1 fruit fly cellular context compared by ENCODE assay signal in the genomic region with DNA sequence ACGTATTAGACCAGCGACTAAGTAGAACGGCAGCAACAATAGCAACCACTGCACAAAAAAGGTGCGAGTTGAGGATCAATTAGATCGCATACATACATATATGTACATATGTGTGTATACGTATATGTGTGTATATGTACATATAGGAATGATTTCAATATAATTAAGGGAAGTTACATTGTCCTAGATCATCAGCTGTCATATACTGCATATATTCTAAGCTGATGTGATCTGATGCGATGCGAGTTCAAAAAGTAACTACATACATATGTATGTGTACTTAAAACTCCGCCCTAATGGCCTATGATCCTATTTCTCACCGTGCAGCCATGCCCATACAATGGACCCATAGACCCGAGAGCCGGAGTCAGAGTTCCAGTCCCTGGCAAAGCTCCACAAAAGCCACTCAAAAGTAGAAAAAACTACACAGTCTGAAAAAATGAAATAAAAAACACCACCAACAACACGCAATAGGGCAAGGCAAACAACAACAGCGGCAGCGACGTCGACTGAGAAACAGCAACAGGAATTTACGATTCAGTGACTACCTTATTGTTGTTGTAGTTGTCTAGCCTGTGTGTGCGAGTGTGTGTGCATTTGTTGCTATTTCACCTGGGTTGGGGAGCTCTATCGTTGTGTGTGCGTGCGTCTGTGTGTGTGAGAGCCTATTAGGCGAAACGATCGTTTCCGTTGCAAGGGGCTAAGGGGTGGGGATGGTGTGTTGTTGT.
A peak's percentile ranks its signal among the peaks of the same experiment; 100 is the strongest.
TF ChIP-seq lines count a peak whose summit lies in the region.

No protein-coding gene starts in this region.

TF ChIP-seq in whole organism, embryonic, 481 proteins besides CTCF, POLR2A, EP300 and RAD21 (continued from another document and continues in another):
- TF ChIP-seq sna (GFP tag; IDR thresholded peaks at IDR 0.05; lab: Robert Waterston, UW; ENCODE audit: partially characterized antibody), result no peak
- peak; percentile 31 for TF ChIP-seq CG14710 (tag; optimal IDR thresholded peaks at IDR 0.05; lab: Kevin White, UChicago)
- TF ChIP-seq CG4360 (GFP tag; IDR thresholded peaks at IDR 0.05; lab: Robert Waterston, UW), result peak; percentile 99
- TF ChIP-seq sens-2 (GFP tag; IDR thresholded peaks at IDR 0.05; lab: Robert Waterston, UW), result no peak
- peak; percentile 8 for TF ChIP-seq CG4424 (GFP tag; optimal IDR thresholded peaks at IDR 0.05; lab: Kevin White, UChicago)
- peak; percentile 50 for TF ChIP-seq phol (tag; optimal IDR thresholded peaks at IDR 0.05; lab: Kevin White, UChicago)
- peak; percentile 3 for TF ChIP-seq CG7786 (GFP tag; optimal IDR thresholded peaks at IDR 0.05; lab: Kevin White, UChicago)
- TF ChIP-seq sd (tag; optimal IDR thresholded peaks at IDR 0.05; lab: Kevin White, UChicago), result peak; percentile 78
- no peak for TF ChIP-seq CG33213 (GFP tag; optimal IDR thresholded peaks at IDR 0.05; lab: Kevin White, UChicago)
- no peak for TF ChIP-seq CG6254 (GFP tag; optimal IDR thresholded peaks at IDR 0.05; lab: Kevin White, UChicago)
- TF ChIP-seq Rx (GFP tag; IDR thresholded peaks at IDR 0.05; lab: Robert Waterston, UW), result no peak
- peak; percentile 29 for TF ChIP-seq Camta (GFP tag; optimal IDR thresholded peaks at IDR 0.05; lab: Kevin White, UChicago)
- TF ChIP-seq CG10267 (tag; optimal IDR thresholded peaks at IDR 0.05; lab: Kevin White, UChicago), result peak; percentile 2
- no peak for TF ChIP-seq pita (GFP tag; optimal IDR thresholded peaks at IDR 0.05; lab: Kevin White, UChicago)
- no peak for TF ChIP-seq repo (GFP tag; optimal IDR thresholded peaks at IDR 0.05; lab: Kevin White, UChicago)
- peak; percentile 39; the same call in 1 of the 3 replicates for TF ChIP-seq Aef1 (GFP tag; IDR thresholded peaks at IDR 0.05; lab: Robert Waterston, UW)
- TF ChIP-seq NfI (GFP tag; optimal IDR thresholded peaks at IDR 0.05; lab: Kevin White, UChicago), result no peak
- no peak for TF ChIP-seq fd3F (GFP tag; optimal IDR thresholded peaks at IDR 0.05; lab: Kevin White, UChicago)
- TF ChIP-seq Fer1 (GFP tag; optimal IDR thresholded peaks at IDR 0.05; lab: Kevin White, UChicago), result no peak
- TF ChIP-seq chif (GFP tag; optimal IDR thresholded peaks at IDR 0.05; lab: Kevin White, UChicago), result peak in 1 of 2 experiments; percentile 13
- peak; percentile 3 for TF ChIP-seq CG17359 (tag; optimal IDR thresholded peaks at IDR 0.05; lab: Kevin White, UChicago)
- TF ChIP-seq klu (GFP tag; IDR thresholded peaks at IDR 0.05; lab: Robert Waterston, UW), result no peak
- TF ChIP-seq Kr (GFP tag; optimal IDR thresholded peaks at IDR 0.05; lab: Kevin White, UChicago), result no peak
- no peak for TF ChIP-seq gcm2 (GFP tag; optimal IDR thresholded peaks at IDR 0.05; lab: Kevin White, UChicago)
- TF ChIP-seq TFAM (GFP tag; optimal IDR thresholded peaks at IDR 0.05; lab: Kevin White, UChicago), result no peak
- 0 out of 2 replicates have a peak, but pooled peaks have one; percentile 20 for TF ChIP-seq sisA (GFP tag; IDR thresholded peaks at IDR 0.05; lab: Robert Waterston, UW)
- TF ChIP-seq CG34422 (GFP tag; IDR thresholded peaks at IDR 0.05; lab: Robert Waterston, UW), result 0 out of 3 replicates have a peak, but pooled peaks have one; percentile 7
- TF ChIP-seq CG7556 (GFP tag; optimal IDR thresholded peaks at IDR 0.05; lab: Kevin White, UChicago), result peak; percentile 38
- no peak for TF ChIP-seq CG12104 (GFP tag; optimal IDR thresholded peaks at IDR 0.05; lab: Kevin White, UChicago)
- peak; percentile 35; the same call in 1 of the 2 replicates for TF ChIP-seq Ptx1 (GFP tag; IDR thresholded peaks at IDR 0.05; lab: Robert Waterston, UW)
- TF ChIP-seq abd-A (tag; optimal IDR thresholded peaks at IDR 0.05; lab: Kevin White, UChicago), result peak; percentile 20
- no peak for TF ChIP-seq CG1832 (GFP tag; optimal IDR thresholded peaks at IDR 0.05; lab: Kevin White, UChicago)
- no peak for TF ChIP-seq Ets97D (GFP tag; optimal IDR thresholded peaks at IDR 0.05; lab: Kevin White, UChicago)
- TF ChIP-seq D19A (tag; optimal IDR thresholded peaks at IDR 0.05; lab: Kevin White, UChicago), result peak; percentile 11
- TF ChIP-seq Jarid2 (GFP tag; optimal IDR thresholded peaks at IDR 0.05; lab: Kevin White, UChicago), result peak; percentile 6
- peak; percentile 58; the same call in 2 of the 3 replicates for TF ChIP-seq dysf (GFP tag; IDR thresholded peaks at IDR 0.05; lab: Robert Waterston, UW)
- peak in 1 of 2 experiments; percentile 24 for TF ChIP-seq Trl (optimal IDR thresholded peaks at IDR 0.05; lab: Kevin White, UChicago)
- no peak for TF ChIP-seq Trl (GFP tag; optimal IDR thresholded peaks at IDR 0.05; lab: Kevin White, UChicago)
- TF ChIP-seq Mes4 (GFP tag; optimal IDR thresholded peaks at IDR 0.05; lab: Kevin White, UChicago), result no peak
- no peak for TF ChIP-seq fd64A (GFP tag; optimal IDR thresholded peaks at IDR 0.05; lab: Kevin White, UChicago)
- TF ChIP-seq lbe (GFP tag; optimal IDR thresholded peaks at IDR 0.05; lab: Kevin White, UChicago), result no peak
- TF ChIP-seq run (tag; optimal IDR thresholded peaks at IDR 0.05; lab: Kevin White, UChicago), result no peak
- no peak for TF ChIP-seq CG1792 (GFP tag; optimal IDR thresholded peaks at IDR 0.05; lab: Kevin White, UChicago)
- TF ChIP-seq CG8924 (tag; optimal IDR thresholded peaks at IDR 0.05; lab: Kevin White, UChicago), result peak; percentile 35
- TF ChIP-seq CG11723 (GFP tag; optimal IDR thresholded peaks at IDR 0.05; lab: Kevin White, UChicago), result peak; percentile 26
- TF ChIP-seq CG2678 (tag; optimal IDR thresholded peaks at IDR 0.05; lab: Kevin White, UChicago), result peak; percentile 54
- TF ChIP-seq Pdp1 (GFP tag; optimal IDR thresholded peaks at IDR 0.05; lab: Kevin White, UChicago), result peak in 1 of 2 experiments; percentile 32
- no peak for TF ChIP-seq prd (optimal IDR thresholded peaks at IDR 0.05; lab: Kevin White, UChicago)
- peak; percentile 36; the same call in 1 of the 3 replicates for TF ChIP-seq prd (GFP tag; IDR thresholded peaks at IDR 0.05; lab: Robert Waterston, UW)
- no peak for TF ChIP-seq amos (GFP tag; IDR thresholded peaks at IDR 0.05; lab: Robert Waterston, UW; ENCODE audit: partially characterized antibody)
- TF ChIP-seq CG7839 (tag; optimal IDR thresholded peaks at IDR 0.05; lab: Kevin White, UChicago), result peak; percentile 34
- TF ChIP-seq fu2 (GFP tag; optimal IDR thresholded peaks at IDR 0.05; lab: Kevin White, UChicago), result no peak
- TF ChIP-seq Drgx (GFP tag; IDR thresholded peaks at IDR 0.05; lab: Robert Waterston, UW), result peak; percentile 47; the same call in 1 of the 2 replicates
- TF ChIP-seq mirr (GFP tag; optimal IDR thresholded peaks at IDR 0.05; lab: Kevin White, UChicago), result no peak
- peak; percentile 15 for TF ChIP-seq CG4820 (GFP tag; optimal IDR thresholded peaks at IDR 0.05; lab: Kevin White, UChicago)
- TF ChIP-seq hth (optimal IDR thresholded peaks at IDR 0.05; lab: Kevin White, UChicago), result no peak
- peak; percentile 52 for TF ChIP-seq CG18262 (tag; optimal IDR thresholded peaks at IDR 0.05; lab: Kevin White, UChicago)
- no peak; the same call in 2 of the 3 replicates for TF ChIP-seq CG2199 (GFP tag; IDR thresholded peaks at IDR 0.05; lab: Robert Waterston, UW)
- no peak for TF ChIP-seq Atf6 (GFP tag; IDR thresholded peaks at IDR 0.05; lab: Robert Waterston, UW)
- no peak for TF ChIP-seq wdn (GFP tag; IDR thresholded peaks at IDR 0.05; lab: Robert Waterston, UW)
- peak; percentile 41; the same call in 1 of the 2 replicates for TF ChIP-seq CG9215 (GFP tag; IDR thresholded peaks at IDR 0.05; lab: Robert Waterston, UW)
- TF ChIP-seq pzg (GFP tag; optimal IDR thresholded peaks at IDR 0.05; lab: Kevin White, UChicago), result no peak
- no peak for TF ChIP-seq CG3726 (GFP tag; IDR thresholded peaks at IDR 0.05; lab: Robert Waterston, UW)
- no peak for TF ChIP-seq Stat92E (GFP tag; optimal IDR thresholded peaks at IDR 0.05; lab: Kevin White, UChicago)
- TF ChIP-seq mld (GFP tag; IDR thresholded peaks at IDR 0.05; lab: Robert Waterston, UW; ENCODE audit: partially characterized antibody), result no peak
- TF ChIP-seq danr (GFP tag; IDR thresholded peaks at IDR 0.05; lab: Robert Waterston, UW), result no peak
- peak; percentile 84 for TF ChIP-seq Adf1 (GFP tag; IDR thresholded peaks at IDR 0.05; lab: Robert Waterston, UW)
- no peak for TF ChIP-seq CG1647 (GFP tag; optimal IDR thresholded peaks at IDR 0.05; lab: Kevin White, UChicago)
- TF ChIP-seq CG1233 (GFP tag; optimal IDR thresholded peaks at IDR 0.05; lab: Kevin White, UChicago), result peak; percentile 25
- TF ChIP-seq Dek (tag; optimal IDR thresholded peaks at IDR 0.05; lab: Kevin White, UChicago), result peak; percentile 2
- TF ChIP-seq CG11560 (tag; IDR thresholded peaks at IDR 0.05; lab: Robert Waterston, UW), result no peak
- TF ChIP-seq sob (GFP tag; IDR thresholded peaks at IDR 0.05; lab: Robert Waterston, UW), result no peak
- no peak for TF ChIP-seq CG3838 (GFP tag; optimal IDR thresholded peaks at IDR 0.05; lab: Kevin White, UChicago)
- peak; percentile 54 for TF ChIP-seq gem (tag; optimal IDR thresholded peaks at IDR 0.05; lab: Kevin White, UChicago)
- TF ChIP-seq ci (GFP tag; IDR thresholded peaks at IDR 0.05; lab: Robert Waterston, UW), result 0 out of 3 replicates have a peak, but pooled peaks have one; percentile 13
- TF ChIP-seq fd96Cb (tag; optimal IDR thresholded peaks at IDR 0.05; lab: Kevin White, UChicago), result peak; percentile 43
- no peak for TF ChIP-seq btn (GFP tag; optimal IDR thresholded peaks at IDR 0.05; lab: Kevin White, UChicago)
- TF ChIP-seq jing (GFP tag; optimal IDR thresholded peaks at IDR 0.05; lab: Kevin White, UChicago), result peak; percentile 4
- TF ChIP-seq sens (GFP tag; lab: Kevin White, UChicago), result peak; percentile 88
- peak; percentile 24 for TF ChIP-seq dmrt11E (tag; optimal IDR thresholded peaks at IDR 0.05; lab: Kevin White, UChicago)
- TF ChIP-seq CG6683 (GFP tag; optimal IDR thresholded peaks at IDR 0.05; lab: Kevin White, UChicago), result no peak
- TF ChIP-seq gsb-n (tag; optimal IDR thresholded peaks at IDR 0.05; lab: Kevin White, UChicago), result peak; percentile 25
- no peak for TF ChIP-seq oc (tag; optimal IDR thresholded peaks at IDR 0.05; lab: Kevin White, UChicago)
- peak in 1 of 3 experiments; percentile 5 for TF ChIP-seq lola (GFP tag; optimal IDR thresholded peaks at IDR 0.05; lab: Kevin White, UChicago)
- TF ChIP-seq CG10209 (GFP tag; optimal IDR thresholded peaks at IDR 0.05; lab: Kevin White, UChicago), result peak; percentile 28
- TF ChIP-seq ash1 (GFP tag; optimal IDR thresholded peaks at IDR 0.05; lab: Kevin White, UChicago), result no peak
- TF ChIP-seq CG7357 (GFP tag; IDR thresholded peaks at IDR 0.05; lab: Robert Waterston, UW), result no peak
- TF ChIP-seq pros (GFP tag; optimal IDR thresholded peaks at IDR 0.05; lab: Kevin White, UChicago), result peak; percentile 46
- peak; percentile 52; the same call in 1 of the 3 replicates for TF ChIP-seq CG17361 (GFP tag; IDR thresholded peaks at IDR 0.05; lab: Robert Waterston, UW)
- no peak for TF ChIP-seq CG12744 (GFP tag; optimal IDR thresholded peaks at IDR 0.05; lab: Kevin White, UChicago)
- TF ChIP-seq kni (GFP tag; optimal IDR thresholded peaks at IDR 0.05; lab: Kevin White, UChicago), result peak; percentile 55
- TF ChIP-seq Xbp1 (GFP tag; optimal IDR thresholded peaks at IDR 0.05; lab: Kevin White, UChicago), result peak; percentile 7
- no peak for TF ChIP-seq ara (GFP tag; IDR thresholded peaks at IDR 0.05; lab: Robert Waterston, UW)
- TF ChIP-seq CG15269 (tag; optimal IDR thresholded peaks at IDR 0.05; lab: Kevin White, UChicago), result no peak
- no peak for TF ChIP-seq Vsx1 (GFP tag; optimal IDR thresholded peaks at IDR 0.05; lab: Kevin White, UChicago)
- TF ChIP-seq Xrp1 (GFP tag; IDR thresholded peaks at IDR 0.05; lab: Robert Waterston, UW), result peak; percentile 28; the same call in 1 of the 2 replicates
- 0 out of 2 replicates have a peak, but pooled peaks have one; percentile 9 for TF ChIP-seq slbo (GFP tag; IDR thresholded peaks at IDR 0.05; lab: Robert Waterston, UW)
- TF ChIP-seq zfh1 (GFP tag; IDR thresholded peaks at IDR 0.05; lab: Robert Waterston, UW), result no peak
- no peak for TF ChIP-seq Sry-β (GFP tag; optimal IDR thresholded peaks at IDR 0.05; lab: Kevin White, UChicago)
- no peak for TF ChIP-seq Oaz (GFP tag; IDR thresholded peaks at IDR 0.05; lab: Robert Waterston, UW)
- peak; percentile 9 for TF ChIP-seq lilli (GFP tag; optimal IDR thresholded peaks at IDR 0.05; lab: Kevin White, UChicago)
- TF ChIP-seq chinmo (GFP tag; IDR thresholded peaks at IDR 0.05; lab: Robert Waterston, UW; ENCODE audit: partially characterized antibody), result peak; percentile 63; the same call in 1 of the 4 replicates
- TF ChIP-seq Oli (tag; optimal IDR thresholded peaks at IDR 0.05; lab: Kevin White, UChicago), result peak; percentile 40
- TF ChIP-seq gro (GFP tag; optimal IDR thresholded peaks at IDR 0.05; lab: Kevin White, UChicago), result no peak
- no peak for TF ChIP-seq CG30431 (GFP tag; optimal IDR thresholded peaks at IDR 0.05; lab: Kevin White, UChicago)
- TF ChIP-seq hb (GFP tag; IDR thresholded peaks at IDR 0.05; lab: Robert Waterston, UW; ENCODE audit: partially characterized antibody), result no peak
- TF ChIP-seq Max (GFP tag; optimal IDR thresholded peaks at IDR 0.05; lab: Kevin White, UChicago), result no peak
- TF ChIP-seq Lim3 (GFP tag; IDR thresholded peaks at IDR 0.05; lab: Robert Waterston, UW), result no peak
- peak; percentile 9 for TF ChIP-seq Side (GFP tag; optimal IDR thresholded peaks at IDR 0.05; lab: Kevin White, UChicago)
- no peak for TF ChIP-seq NC2β (GFP tag; optimal IDR thresholded peaks at IDR 0.05; lab: Kevin White, UChicago)
- TF ChIP-seq gt (GFP tag; IDR thresholded peaks at IDR 0.05; lab: Robert Waterston, UW), result no peak
- 0 out of 3 replicates have a peak, but pooled peaks have one; percentile 32 for TF ChIP-seq z (GFP tag; IDR thresholded peaks at IDR 0.05; lab: Robert Waterston, UW)
- no peak for TF ChIP-seq CG13296 (GFP tag; optimal IDR thresholded peaks at IDR 0.05; lab: Kevin White, UChicago)
- peak; percentile 7; the same call in 1 of the 2 replicates for TF ChIP-seq CG9932 (GFP tag; IDR thresholded peaks at IDR 0.05; lab: Robert Waterston, UW)
- no peak for TF ChIP-seq CG12071 (GFP tag; optimal IDR thresholded peaks at IDR 0.05; lab: Kevin White, UChicago)
- no peak for TF ChIP-seq mam (GFP tag; optimal IDR thresholded peaks at IDR 0.05; lab: Kevin White, UChicago)
- no peak for TF ChIP-seq Dref (GFP tag; IDR thresholded peaks at IDR 0.05; lab: Robert Waterston, UW)
- TF ChIP-seq Rfx (GFP tag; IDR thresholded peaks at IDR 0.05; lab: Robert Waterston, UW), result peak; percentile 29; the same call in 1 of the 2 replicates
- TF ChIP-seq CG16863 (GFP tag; optimal IDR thresholded peaks at IDR 0.05; lab: Kevin White, UChicago), result no peak
- peak; percentile 37 for TF ChIP-seq Sox102F (GFP tag; optimal IDR thresholded peaks at IDR 0.05; lab: Kevin White, UChicago)
- 0 out of 3 replicates have a peak, but pooled peaks have one; percentile 14 for TF ChIP-seq CG6175 (GFP tag; IDR thresholded peaks at IDR 0.05; lab: Robert Waterston, UW)
- TF ChIP-seq MBD-R2 (GFP tag; IDR thresholded peaks at IDR 0.05; lab: Robert Waterston, UW), result no peak
- TF ChIP-seq CG3163 (GFP tag; optimal IDR thresholded peaks at IDR 0.05; lab: Kevin White, UChicago), result no peak
